Worm (Caenorhabditis elegans) whole organism, mixed stage, embryonic: ENCODE results near the gene clc-3.

ENCODE experiments used
- blmp-1 ChIP-seq: fragments of 150-350 bp; optimal IDR thresholded peaks from 2 replicates; lab custom pipeline; 2014; ENCODE audit warnings: missing biosample characterization, missing genetic modification characterization
- ces-1 ChIP-seq: fragments of 150-350 bp; optimal IDR thresholded peaks from 2 replicates; lab custom pipeline; 2014; ENCODE audit warnings: missing biosample characterization, missing genetic modification reagents, missing genetic modification characterization
- elt-1 ChIP-seq: sonication (generic microtip); optimal IDR thresholded peaks from 2 replicates; lab custom pipeline; 2017; ENCODE audit warnings: missing genetic modification characterization, mild to moderate bottlenecking, missing compliant biosample characterization, antibody characterized with exemption, moderate library complexity, borderline replicate concordance; ENCODE audit not compliant: insufficient read depth
- elt-3 ChIP-seq: fragments of 150-350 bp; optimal IDR thresholded peaks from 2 replicates; lab custom pipeline; 2014; ENCODE audit warnings: missing biosample characterization, missing genetic modification characterization
- hlh-1 ChIP-seq: fragments of 150-350 bp; optimal IDR thresholded peaks from 2 replicates; lab custom pipeline; 2014; ENCODE audit warnings: missing biosample characterization, missing genetic modification reagents, missing genetic modification characterization
- lsy-2 ChIP-seq: fragments of 150-350 bp; optimal IDR thresholded peaks from 2 replicates; lab custom pipeline; 2014; ENCODE audit warnings: missing biosample characterization, missing genetic modification characterization
- mep-1 ChIP-seq: fragments of 150-350 bp; optimal IDR thresholded peaks from 2 replicates; lab custom pipeline; 2017; ENCODE audit warnings: missing biosample characterization, missing genetic modification reagents, missing genetic modification characterization, inconsistent platforms
- nhr-12 ChIP-seq: fragments of 150-350 bp; optimal IDR thresholded peaks from 2 replicates; lab custom pipeline; 2014; ENCODE audit warnings: missing biosample characterization, missing genetic modification characterization
- nhr-237 ChIP-seq: fragments of 150-350 bp; optimal IDR thresholded peaks from 2 replicates; lab custom pipeline; 2014; ENCODE audit warnings: missing biosample characterization, missing genetic modification characterization
- pha-4 ChIP-seq: fragments of 150-350 bp; optimal IDR thresholded peaks from 2 replicates; lab custom pipeline; 2018; ENCODE audit warnings: missing biosample characterization, missing genetic modification reagents, missing genetic modification characterization
- snpc-4 ChIP-seq: fragments of 150-350 bp; optimal IDR thresholded peaks from 2 replicates; lab custom pipeline; 2014; ENCODE audit warnings: missing biosample characterization, missing genetic modification characterization
- unc-39 ChIP-seq: fragments of 150-350 bp; optimal IDR thresholded peaks from 2 replicates; lab custom pipeline; 2014; ENCODE audit warnings: missing biosample characterization, missing genetic modification characterization
- unc-62 ChIP-seq: fragments of 150-350 bp; optimal IDR thresholded peaks from 2 replicates; lab custom pipeline; 2014; ENCODE audit warnings: missing biosample characterization, missing genetic modification reagents, missing genetic modification characterization

- TF ChIP-seq unc-62 (no peak), mep-1 (tag; lab: Kevin White, UChicago) (no peak), nhr-237 (tag; lab: Kevin White, UChicago) (no peak), pha-4 (no peak), elt-1 (tag; lab: Kevin White, UChicago) (peak; percentile 76), hlh-1 (tag; lab: Kevin White, UChicago) (no peak), ces-1 (GFP tag; lab: Kevin White, UChicago) (no peak), elt-3 (tag; lab: Kevin White, UChicago) (no peak), nhr-12 (tag; lab: Kevin White, UChicago) (no peak), unc-39 (tag; lab: Kevin White, UChicago) (no peak), snpc-4 (tag; lab: Kevin White, UChicago) (no peak), blmp-1 (tag; lab: Kevin White, UChicago) (no peak), lsy-2 (no peak)
Observed at ce11 chrX:3400387-3400786, 25.8 kb upstream of the clc-3 start.
